Worm (Caenorhabditis elegans): ENCODE data around the gene acs-10.
A peak's percentile ranks its signal among the peaks of the same experiment; 100 is the strongest.

The acs-10 gene

DNA sequence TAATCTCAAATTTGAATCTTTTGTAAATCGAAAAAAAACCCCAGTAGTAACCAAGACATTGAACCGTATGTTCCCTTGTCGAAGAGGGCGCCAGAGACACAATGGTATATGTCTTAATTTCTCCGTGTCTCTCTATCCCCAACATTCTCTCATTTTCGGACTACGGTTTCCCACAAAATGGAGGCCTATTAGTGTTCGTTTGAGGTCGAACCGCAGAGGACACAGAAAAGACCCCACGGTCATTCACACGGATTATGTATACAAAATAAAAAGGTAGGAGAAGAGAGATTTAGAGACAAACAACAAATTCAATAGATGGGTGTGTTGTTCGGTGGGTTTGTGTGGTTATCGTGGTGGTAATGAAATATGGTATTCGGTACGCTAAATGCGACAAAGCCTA is 4.7 kb downstream of the acs-10 start:
- no peak for TF ChIP-seq M03D4.4 (tag; optimal IDR thresholded peaks at IDR 0.05)
- no peak for TF ChIP-seq ces-1 (GFP tag; optimal IDR thresholded peaks at IDR 0.05)
- TF ChIP-seq lsy-2 (tag; optimal IDR thresholded peaks at IDR 0.05), result no peak
- no peak for TF ChIP-seq ceh-83 (GFP tag; optimal IDR thresholded peaks at IDR 0.05)
- TF ChIP-seq hlh-1 (tag; optimal IDR thresholded peaks at IDR 0.05), result no peak
- TF ChIP-seq nhr-12 (tag; optimal IDR thresholded peaks at IDR 0.05), result no peak
- TF ChIP-seq unc-120 (tag; optimal IDR thresholded peaks at IDR 0.05; ENCODE audit: poor library complexity, severe bottlenecking), result no peak

- TF ChIP-seq hlh-1 (tag; optimal IDR thresholded peaks at IDR 0.05) (peak; percentile 99), lin-32 (GFP tag; optimal IDR thresholded peaks at IDR 0.05) (no peak), unc-120 (tag; optimal IDR thresholded peaks at IDR 0.05; ENCODE audit: poor library complexity, severe bottlenecking) (peak; percentile 91), unc-62 (GFP tag; optimal IDR thresholded peaks at IDR 0.05) (peak; percentile 67)
Measured at ce11 chrV:14153615-14154014, 7.3 kb downstream of the acs-10 start.

ce11 chrV:14156468-14156867 is 10.2 kb downstream of the acs-10 start, which contains the start of gene AH10.2:
AH10.2 (plus strand) TSS chrV:14156768.
- no peak for TF ChIP-seq lin-32 (GFP tag; optimal IDR thresholded peaks at IDR 0.05)
- no peak for TF ChIP-seq pha-4 (tag; optimal IDR thresholded peaks at IDR 0.05)
- no peak for TF ChIP-seq unc-120 (tag; optimal IDR thresholded peaks at IDR 0.05; ENCODE audit: poor library complexity, severe bottlenecking)
- no peak for TF ChIP-seq cnd-1 (tag; optimal IDR thresholded peaks at IDR 0.05)
- no peak for TF ChIP-seq mab-5 (tag; optimal IDR thresholded peaks at IDR 0.05)
- TF ChIP-seq nhr-2 (tag; optimal IDR thresholded peaks at IDR 0.05), result no peak
- no peak for TF ChIP-seq nhr-28 (tag; optimal IDR thresholded peaks at IDR 0.05)
- TF ChIP-seq sem-2 (GFP tag; optimal IDR thresholded peaks at IDR 0.05), result no peak
- TF ChIP-seq mls-2 (tag; optimal IDR thresholded peaks at IDR 0.05), result no peak
- no peak for TF ChIP-seq bed-3 (GFP tag; optimal IDR thresholded peaks at IDR 0.05)
- no peak for TF ChIP-seq drap-1 (GFP tag; optimal IDR thresholded peaks at IDR 0.05)

DNA sequence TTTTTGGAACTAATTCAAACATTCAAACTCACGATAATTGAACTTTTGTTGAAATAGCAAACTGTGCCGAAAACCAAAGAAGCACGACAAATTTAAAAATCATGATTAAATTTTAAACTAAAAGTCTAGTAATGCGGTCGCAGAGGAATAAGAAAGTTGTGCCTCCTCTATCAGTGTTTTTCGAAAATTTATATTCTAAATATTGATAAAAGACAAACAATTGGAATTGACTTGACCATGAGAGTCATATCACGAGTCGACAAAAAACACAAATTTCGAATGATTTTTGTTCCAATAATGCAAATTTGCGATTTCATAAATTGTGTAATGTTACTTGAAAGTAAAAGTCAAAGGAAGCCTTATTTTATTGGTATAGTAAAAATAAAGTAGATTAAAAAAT is 14.4 kb downstream of the acs-10 start, which contains the start of gene cest-1.2:
Gene cest-1.2 (minus strand): TSS at position 165 of the 400 bp plus-strand sequence.
- TF ChIP-seq unc-39 (tag; optimal IDR thresholded peaks at IDR 0.05) (no peak), lsy-2 (tag; optimal IDR thresholded peaks at IDR 0.05) (no peak), M03D4.4 (tag; optimal IDR thresholded peaks at IDR 0.05) (no peak)

DNA sequence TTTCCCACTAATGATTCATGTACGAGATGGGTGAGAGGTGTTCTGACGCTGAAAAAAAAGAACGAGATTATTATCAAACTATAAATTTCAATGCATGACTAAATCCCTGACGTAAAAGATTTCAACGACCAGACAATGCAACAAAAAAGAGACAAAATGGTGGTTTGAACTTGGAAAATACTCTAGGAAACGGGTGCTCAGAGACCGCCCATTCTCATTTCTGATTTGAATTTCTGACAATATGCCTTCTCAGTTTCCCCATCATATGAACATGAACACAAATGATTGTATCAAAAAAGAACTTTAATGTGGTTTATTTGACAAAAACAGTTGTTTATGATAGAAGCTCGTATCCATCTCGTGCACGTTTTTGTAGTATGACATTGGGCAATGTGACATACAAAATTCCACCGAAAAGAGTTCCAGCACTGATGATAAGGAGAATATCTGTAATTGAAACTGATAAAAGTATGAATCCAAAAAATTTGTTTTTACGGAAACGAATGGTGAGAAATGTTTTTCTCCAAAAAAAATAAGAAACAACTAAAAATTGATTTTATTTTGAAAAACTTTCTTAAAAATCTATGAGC is 16.8 kb downstream of the acs-10 start, which contains the start of gene srd-26:
Gene srd-26 (minus strand): TSS at position 51 of the 590 bp plus-strand sequence.
- TF ChIP-seq ceh-43 (GFP tag; optimal IDR thresholded peaks at IDR 0.05) (no peak), snpc-4 (tag; optimal IDR thresholded peaks at IDR 0.05) (no peak), ces-1 (GFP tag; optimal IDR thresholded peaks at IDR 0.05) (no peak), bed-3 (GFP tag; optimal IDR thresholded peaks at IDR 0.05) (no peak), nhr-76 (tag; optimal IDR thresholded peaks at IDR 0.05) (no peak), M03D4.4 (tag; optimal IDR thresholded peaks at IDR 0.05) (no peak), elt-1 (tag; optimal IDR thresholded peaks at IDR 0.05; ENCODE audit: borderline replicate concordance, insufficient read depth) (no peak), ztf-11 (tag; optimal IDR thresholded peaks at IDR 0.05) (no peak), mab-5 (tag; optimal IDR thresholded peaks at IDR 0.05) (no peak), lsy-2 (tag; optimal IDR thresholded peaks at IDR 0.05) (no peak), pha-4 (tag; optimal IDR thresholded peaks at IDR 0.05) (no peak), lin-32 (GFP tag; optimal IDR thresholded peaks at IDR 0.05) (no peak), unc-39 (tag; optimal IDR thresholded peaks at IDR 0.05) (no peak)

ce11 chrV:14165745-14166144 is 19.4 kb downstream of the acs-10 start:
- TF ChIP-seq ztf-11 (tag; optimal IDR thresholded peaks at IDR 0.05) (no peak), elt-1 (tag; optimal IDR thresholded peaks at IDR 0.05; ENCODE audit: borderline replicate concordance, insufficient read depth) (no peak), mep-1 (tag; optimal IDR thresholded peaks at IDR 0.05) (no peak), nhr-28 (tag; optimal IDR thresholded peaks at IDR 0.05) (no peak), nhr-237 (tag; optimal IDR thresholded peaks at IDR 0.05) (no peak), lsy-2 (tag; optimal IDR thresholded peaks at IDR 0.05) (no peak), nhr-76 (tag; optimal IDR thresholded peaks at IDR 0.05) (no peak), cnd-1 (tag; optimal IDR thresholded peaks at IDR 0.05) (no peak), pha-4 (tag; optimal IDR thresholded peaks at IDR 0.05) (no peak), bed-3 (GFP tag; optimal IDR thresholded peaks at IDR 0.05) (no peak), ces-1 (GFP tag; optimal IDR thresholded peaks at IDR 0.05) (no peak), ceh-43 (GFP tag; optimal IDR thresholded peaks at IDR 0.05) (no peak), ham-2 (GFP tag; optimal IDR thresholded peaks at IDR 0.05) (no peak), ceh-83 (GFP tag; optimal IDR thresholded peaks at IDR 0.05) (no peak), zip-8 (tag; optimal IDR thresholded peaks at IDR 0.05) (no peak), M03D4.4 (tag; optimal IDR thresholded peaks at IDR 0.05) (no peak)
